Worm (Caenorhabditis elegans) whole organism, L4/young adult: Measurements from ENCODE around the gene pigb-1.

Source experiments
- dao-5 ChIP-seq: sonication (generic microtip); optimal IDR thresholded peaks from 2 replicates; lab custom pipeline; 2016; ENCODE audit warnings: missing genotype, missing genetic modification characterization, moderate library complexity, missing compliant biosample characterization
- him-1 ChIP-seq: sonication (generic microtip); optimal IDR thresholded peaks from 2 replicates; lab custom pipeline; 2016; ENCODE audit warnings: missing genotype, missing genetic modification reagents, missing genetic modification characterization, missing compliant biosample characterization

ce11 chrII:5014399-5014798 lies 21.5 kb upstream of the pigb-1 start, which contains the start of gene F59A6.2:
- TF ChIP-seq dao-5 (tag; lab: Kevin White, UChicago) (no peak), him-1 (tag; lab: Kevin White, UChicago) (no peak)
